Fruit fly (Drosophila melanogaster): ENCODE results near the gene CG46339.

Gene CG46339

DNA sequence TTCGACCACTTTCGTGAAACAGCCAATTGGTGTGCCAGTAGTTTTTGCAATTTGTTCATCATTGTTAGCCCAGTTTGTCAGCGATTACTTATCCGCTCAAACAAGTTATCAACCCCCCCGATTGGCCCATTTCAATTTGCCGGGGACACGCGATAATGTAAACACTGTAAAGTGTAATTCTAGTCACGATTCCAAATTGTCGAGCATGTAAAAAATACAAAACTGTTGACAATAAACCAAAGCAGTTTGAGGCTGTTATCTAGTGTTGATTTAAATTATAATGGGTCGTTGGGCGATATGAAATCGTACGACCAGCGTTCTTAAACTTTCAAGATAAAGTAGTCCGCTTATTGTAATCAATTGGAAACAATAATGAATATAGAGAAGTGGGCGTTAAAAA lies 71.9 kb downstream of the CG46339 start:
- TF ChIP-seq Clk (GFP tag; optimal IDR thresholded peaks at IDR 0.05) (no peak), Crg-1 (GFP tag; optimal IDR thresholded peaks at IDR 0.05) (no peak), CG5204 (GFP tag; optimal IDR thresholded peaks at IDR 0.05) (no peak), CG7101 (tag; optimal IDR thresholded peaks at IDR 0.05) (peak; percentile 3), CG14711 (tag; optimal IDR thresholded peaks at IDR 0.05) (peak; percentile 31), bab1 (GFP tag; optimal IDR thresholded peaks at IDR 0.05) (no peak), cnc (optimal IDR thresholded peaks at IDR 0.05) (no peak), cic (GFP tag; optimal IDR thresholded peaks at IDR 0.05) (peak; percentile 85), toe (GFP tag; optimal IDR thresholded peaks at IDR 0.05) (no peak), kay (GFP tag; ENCODE audit: borderline replicate concordance) (no peak), Mnt (GFP tag; optimal IDR thresholded peaks at IDR 0.05) (peak; percentile 8), CG12768 (GFP tag; optimal IDR thresholded peaks at IDR 0.05) (peak; percentile 67), CG1620 (GFP tag; optimal IDR thresholded peaks at IDR 0.05) (no peak), ovo (GFP tag; optimal IDR thresholded peaks at IDR 0.05) (no peak), CG11617 (GFP tag; optimal IDR thresholded peaks at IDR 0.05) (no peak), CG33017 (tag; optimal IDR thresholded peaks at IDR 0.05) (peak; percentile 30), Hr96 (GFP tag; optimal IDR thresholded peaks at IDR 0.05) (no peak), pad (GFP tag; optimal IDR thresholded peaks at IDR 0.05) (no peak), CG7045 (GFP tag; optimal IDR thresholded peaks at IDR 0.05) (peak; percentile 51), tj (GFP tag; optimal IDR thresholded peaks at IDR 0.05) (no peak)

DNA sequence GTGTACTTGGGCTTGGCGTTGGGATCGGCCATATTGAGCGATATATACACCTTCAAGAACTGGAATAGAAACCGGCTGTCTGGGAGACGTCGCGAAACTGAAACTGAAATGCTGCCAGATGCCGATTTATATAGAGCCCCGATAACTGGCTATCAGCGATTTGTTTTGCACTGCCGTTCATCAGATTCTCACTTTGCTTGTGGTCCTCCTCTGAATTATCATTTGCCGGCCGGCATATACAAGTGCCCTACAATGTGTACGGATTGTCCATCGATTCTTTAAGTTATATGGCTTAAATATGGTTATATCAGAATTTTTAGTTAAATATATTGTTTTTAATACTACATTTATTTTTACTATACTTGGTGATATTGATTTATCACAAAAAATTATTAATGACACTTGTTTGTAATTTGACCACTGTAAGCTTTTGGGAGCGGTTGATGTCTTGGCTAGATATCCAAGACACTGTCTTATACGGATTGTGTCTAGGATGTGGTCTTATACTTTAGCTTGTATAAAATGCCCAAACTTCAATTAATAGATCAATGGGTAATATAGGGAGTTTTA lies 72.9 kb downstream of the CG46339 start, which contains the start of gene CG31075:
TSS of gene CG31075 (minus strand) at position 106 of the 570 bp plus-strand sequence.
- TF ChIP-seq CG12768 (GFP tag; optimal IDR thresholded peaks at IDR 0.05) (peak; percentile 79), Mnt (GFP tag; optimal IDR thresholded peaks at IDR 0.05) (peak; percentile 34), Clk (GFP tag; optimal IDR thresholded peaks at IDR 0.05) (no peak), Crg-1 (GFP tag; optimal IDR thresholded peaks at IDR 0.05) (no peak), CG1620 (GFP tag; optimal IDR thresholded peaks at IDR 0.05) (no peak), toe (GFP tag; optimal IDR thresholded peaks at IDR 0.05) (peak; percentile 51), CG14711 (tag; optimal IDR thresholded peaks at IDR 0.05) (peak; percentile 83), Hr96 (GFP tag; optimal IDR thresholded peaks at IDR 0.05) (peak; percentile 20), CG11617 (GFP tag; optimal IDR thresholded peaks at IDR 0.05) (peak; percentile 38), cnc (optimal IDR thresholded peaks at IDR 0.05) (no peak), CG7045 (GFP tag; optimal IDR thresholded peaks at IDR 0.05) (peak; percentile 69), kay (GFP tag; ENCODE audit: borderline replicate concordance) (no peak), CG33017 (tag; optimal IDR thresholded peaks at IDR 0.05) (peak; percentile 87), tj (GFP tag; optimal IDR thresholded peaks at IDR 0.05) (no peak), cic (GFP tag; optimal IDR thresholded peaks at IDR 0.05) (peak; percentile 91), pad (GFP tag; optimal IDR thresholded peaks at IDR 0.05) (peak; percentile 55), bab1 (GFP tag; optimal IDR thresholded peaks at IDR 0.05) (peak; percentile 68), CG7101 (tag; optimal IDR thresholded peaks at IDR 0.05) (peak; percentile 86), ovo (GFP tag; optimal IDR thresholded peaks at IDR 0.05) (no peak), CG5204 (GFP tag; optimal IDR thresholded peaks at IDR 0.05) (peak; percentile 52)

DNA sequence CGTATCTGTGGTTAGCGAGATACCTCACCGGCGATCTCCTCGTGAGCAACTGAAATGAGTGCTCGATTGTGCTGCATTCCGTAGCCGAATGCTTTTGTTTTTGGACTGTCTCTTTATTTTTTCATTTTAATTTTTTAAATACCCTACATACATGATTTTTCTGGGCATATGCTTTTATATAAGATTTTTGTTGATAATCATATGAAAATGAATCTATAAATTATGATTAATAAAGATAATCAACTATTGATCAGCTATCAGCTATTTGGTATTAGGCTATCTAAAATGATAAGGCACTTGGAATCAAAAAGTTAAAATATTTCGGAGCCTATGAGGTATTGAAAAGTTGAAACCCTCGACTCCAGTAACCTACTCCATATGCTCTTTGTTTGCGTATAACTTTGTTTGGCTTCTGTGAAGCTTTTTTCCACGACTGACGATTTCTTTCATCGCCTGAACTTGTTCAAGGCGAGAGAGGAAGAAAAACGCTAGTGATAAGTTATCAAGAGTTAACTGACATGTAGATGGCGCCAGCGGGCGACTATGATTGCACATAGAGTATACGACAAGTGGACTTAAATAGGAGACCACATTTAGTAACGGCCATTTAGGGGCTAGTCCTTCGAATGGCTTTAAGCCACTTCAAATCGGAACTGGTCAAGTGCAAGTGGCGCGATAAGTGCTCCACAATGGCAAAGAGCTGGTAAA lies 74.4 kb downstream of the CG46339 start, which contains the start of gene CG31076:
TSS of gene CG31076 (minus strand) at position 51 of the 708 bp plus-strand sequence.
- peak; percentile 30 for TF ChIP-seq CG14711 (tag; optimal IDR thresholded peaks at IDR 0.05)
- TF ChIP-seq CG7101 (tag; optimal IDR thresholded peaks at IDR 0.05) = peak; percentile 7
- no peak for TF ChIP-seq cnc (optimal IDR thresholded peaks at IDR 0.05)
- TF ChIP-seq CG7045 (GFP tag; optimal IDR thresholded peaks at IDR 0.05) = peak; percentile 21
- TF ChIP-seq toe (GFP tag; optimal IDR thresholded peaks at IDR 0.05) = peak; percentile 18

DNA sequence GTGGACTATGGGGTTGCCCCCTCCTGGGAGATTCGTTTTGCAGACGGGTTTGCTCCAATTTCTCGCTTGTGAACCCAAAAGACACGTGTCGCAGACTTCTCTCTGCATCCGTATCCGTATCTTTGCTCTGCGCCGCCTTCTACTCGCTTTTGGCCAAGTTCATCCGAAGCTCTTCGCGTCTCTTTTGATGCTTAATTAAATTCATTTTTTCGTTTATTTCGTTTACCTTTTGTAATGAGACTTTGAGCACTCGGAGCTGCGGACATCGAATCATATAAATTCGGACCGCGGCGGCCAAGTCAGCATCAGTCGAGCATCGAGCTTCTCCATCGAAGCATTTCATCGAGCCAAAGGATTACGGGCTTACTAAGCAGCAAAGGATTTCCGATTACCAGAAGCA lies 79.0 kb downstream of the CG46339 start, which contains the start of gene TwdlC:
TSS of gene TwdlC (plus strand) at position 301 of the 400 bp plus-strand sequence.
- TF ChIP-seq CG12768 (GFP tag; optimal IDR thresholded peaks at IDR 0.05) (no peak), toe (GFP tag; optimal IDR thresholded peaks at IDR 0.05) (no peak), Crg-1 (GFP tag; optimal IDR thresholded peaks at IDR 0.05) (no peak), bab1 (GFP tag; optimal IDR thresholded peaks at IDR 0.05) (no peak), Hr96 (GFP tag; optimal IDR thresholded peaks at IDR 0.05) (no peak), Clk (GFP tag; optimal IDR thresholded peaks at IDR 0.05) (no peak), Mnt (GFP tag; optimal IDR thresholded peaks at IDR 0.05) (no peak), cic (GFP tag; optimal IDR thresholded peaks at IDR 0.05) (no peak), kay (GFP tag; ENCODE audit: borderline replicate concordance) (no peak), CG7101 (tag; optimal IDR thresholded peaks at IDR 0.05) (no peak), CG7045 (GFP tag; optimal IDR thresholded peaks at IDR 0.05) (no peak), CG11617 (GFP tag; optimal IDR thresholded peaks at IDR 0.05) (no peak), ovo (GFP tag; optimal IDR thresholded peaks at IDR 0.05) (no peak), CG33017 (tag; optimal IDR thresholded peaks at IDR 0.05) (no peak), CG14711 (tag; optimal IDR thresholded peaks at IDR 0.05) (no peak), CG1620 (GFP tag; optimal IDR thresholded peaks at IDR 0.05) (no peak), cnc (optimal IDR thresholded peaks at IDR 0.05) (no peak), pad (GFP tag; optimal IDR thresholded peaks at IDR 0.05) (no peak)
